Worm (Caenorhabditis elegans) whole organism, L3 larva: Measurements from ENCODE around the gene F10D7.4.

Source experiments
- R02D3.7 ChIP-seq: fragments of 150-350 bp; optimal IDR thresholded peaks from 2 replicates; lab custom pipeline; 2014; ENCODE audit warnings: missing biosample characterization, missing genetic modification characterization
- ZK546.5 ChIP-seq: sonication (generic microtip); optimal IDR thresholded peaks from 2 replicates; lab custom pipeline; 2017; ENCODE audit warnings: missing biosample characterization, missing genetic modification characterization
- aly-2 ChIP-seq: fragments of 150-350 bp; optimal IDR thresholded peaks from 2 replicates; lab custom pipeline; 2014; ENCODE audit warnings: missing biosample characterization, missing genetic modification characterization
- ama-1 ChIP-seq: fragments of 150-350 bp; optimal IDR thresholded peaks from 2 replicates; lab custom pipeline; 2018
- ceh-16 ChIP-seq: sonication (generic microtip); optimal IDR thresholded peaks from 2 replicates; lab custom pipeline; 2017; ENCODE audit warnings: missing biosample characterization, missing genetic modification characterization
- ceh-28 ChIP-seq: fragments of 150-350 bp; optimal IDR thresholded peaks from 2 replicates; lab custom pipeline; 2014; ENCODE audit warnings: missing biosample characterization, missing genetic modification reagents, missing genetic modification characterization
- daf-12 ChIP-seq: fragments of 150-350 bp; optimal IDR thresholded peaks from 2 replicates; lab custom pipeline; 2014; ENCODE audit warnings: missing biosample characterization, missing genetic modification reagents, missing genetic modification characterization
- egl-27 ChIP-seq: sonication (generic microtip); optimal IDR thresholded peaks from 4 replicates; lab custom pipeline; 2017; ENCODE audit warnings: missing biosample characterization, missing genetic modification reagents, missing genetic modification characterization
- egl-5 ChIP-seq: fragments of 150-350 bp; optimal IDR thresholded peaks from 2 replicates; lab custom pipeline; 2017; ENCODE audit warnings: missing biosample characterization, missing genetic modification reagents, missing genetic modification characterization, inconsistent platforms
- elt-1 ChIP-seq: fragments of 150-350 bp; optimal IDR thresholded peaks from 2 replicates; lab custom pipeline; 2014; ENCODE audit warnings: missing biosample characterization, missing genetic modification characterization
- elt-2 ChIP-seq: sonication (generic microtip); optimal IDR thresholded peaks from 2 replicates; lab custom pipeline; 2016; ENCODE audit warnings: missing genetic modification reagents, mild to moderate bottlenecking, missing genetic modification characterization, missing compliant biosample characterization
- elt-3 ChIP-seq, 3 experiments: fragments of 150-350 bp in 1 of 3; sonication (generic microtip) in 2 of 3; optimal IDR thresholded peaks; 2 replicates in 2 of 3; 4 replicates in 1 of 3; lab custom pipeline; 2014 to 2017; ENCODE audit warnings: missing biosample characterization in 3 of 3, missing genetic modification characterization in 3 of 3
- eor-1 ChIP-seq, 2 experiments: fragments of 150-350 bp; optimal IDR thresholded peaks; 2 replicates each; lab custom pipeline; 2014 to 2018; ENCODE audit warnings: missing biosample characterization in 2 of 2, missing genetic modification characterization in 2 of 2
- fkh-10 ChIP-seq: sonication (generic microtip); optimal IDR thresholded peaks from 2 replicates; lab custom pipeline; 2017; ENCODE audit warnings: missing biosample characterization, missing genetic modification reagents, missing genetic modification characterization
- fkh-2 ChIP-seq: fragments of 150-350 bp; optimal IDR thresholded peaks from 2 replicates; lab custom pipeline; 2014; ENCODE audit warnings: missing biosample characterization, missing genetic modification reagents, missing genetic modification characterization
- fos-1 ChIP-seq: fragments of 150-350 bp; optimal IDR thresholded peaks from 2 replicates; lab custom pipeline; 2014; ENCODE audit warnings: missing biosample characterization, missing genetic modification characterization
- jun-1 ChIP-seq: fragments of 150-350 bp; optimal IDR thresholded peaks from 2 replicates; lab custom pipeline; 2014; ENCODE audit warnings: missing biosample characterization, missing genetic modification reagents, missing genetic modification characterization
- lin-15B ChIP-seq: fragments of 150-350 bp; optimal IDR thresholded peaks from 2 replicates; lab custom pipeline; 2014; ENCODE audit warnings: missing biosample characterization, missing genetic modification characterization
- lin-39 ChIP-seq: fragments of 150-350 bp; optimal IDR thresholded peaks from 2 replicates; lab custom pipeline; 2018; ENCODE audit warnings: missing biosample characterization, missing genetic modification reagents, missing genetic modification characterization
- mdl-1 ChIP-seq: fragments of 150-350 bp; optimal IDR thresholded peaks from 2 replicates; lab custom pipeline; 2014; ENCODE audit warnings: missing biosample characterization, missing genetic modification characterization
- mml-1 ChIP-seq: fragments of 150-350 bp; sonication (generic microtip); optimal IDR thresholded peaks from 3 replicates; lab custom pipeline; 2014; ENCODE audit warnings: missing biosample characterization, missing genetic modification characterization
- nfya-1 ChIP-seq: sonication (generic microtip); optimal IDR thresholded peaks from 2 replicates; lab custom pipeline; 2017; ENCODE audit warnings: missing genetic modification characterization, mild to moderate bottlenecking, missing compliant biosample characterization, antibody characterized with exemption, moderate library complexity; ENCODE audit not compliant: insufficient read depth
- nhr-11 ChIP-seq: fragments of 150-350 bp; optimal IDR thresholded peaks from 2 replicates; lab custom pipeline; 2014; ENCODE audit warnings: missing biosample characterization, missing genetic modification characterization
- nhr-23 ChIP-seq: fragments of 150-350 bp; optimal IDR thresholded peaks from 2 replicates; lab custom pipeline; 2014; ENCODE audit warnings: missing biosample characterization, missing genetic modification reagents, missing genetic modification characterization
- nhr-237 ChIP-seq: fragments of 150-350 bp; optimal IDR thresholded peaks from 2 replicates; lab custom pipeline; 2014; ENCODE audit warnings: missing biosample characterization, missing genetic modification characterization
- nhr-25 ChIP-seq: sonication (generic microtip); optimal IDR thresholded peaks from 2 replicates; lab custom pipeline; 2017; ENCODE audit warnings: missing biosample characterization, missing genetic modification characterization
- nhr-28 ChIP-seq: fragments of 150-350 bp; optimal IDR thresholded peaks from 2 replicates; lab custom pipeline; 2014; ENCODE audit warnings: missing biosample characterization, missing genetic modification characterization
- nhr-43 ChIP-seq: sonication (generic microtip); optimal IDR thresholded peaks from 2 replicates; lab custom pipeline; 2016; ENCODE audit warnings: mild to moderate bottlenecking, missing genetic modification characterization, missing compliant biosample characterization; ENCODE audit not compliant: poor library complexity, severe bottlenecking
- nhr-77 ChIP-seq: fragments of 150-350 bp; optimal IDR thresholded peaks from 2 replicates; lab custom pipeline; 2014; ENCODE audit warnings: missing biosample characterization, missing genetic modification characterization
- pqm-1 ChIP-seq: fragments of 150-350 bp; optimal IDR thresholded peaks from 2 replicates; lab custom pipeline; 2017; ENCODE audit warnings: missing biosample characterization, missing genetic modification characterization, inconsistent platforms
- sea-2 ChIP-seq: fragments of 150-350 bp; sonication (generic microtip); optimal IDR thresholded peaks from 4 replicates; lab custom pipeline; 2014; ENCODE audit warnings: missing biosample characterization, missing genetic modification reagents, missing genetic modification characterization
- skn-1 ChIP-seq: fragments of 150-350 bp; optimal IDR thresholded peaks from 2 replicates; lab custom pipeline; 2014; ENCODE audit warnings: missing biosample characterization, missing genetic modification characterization
- snpc-4 ChIP-seq: fragments of 150-350 bp; optimal IDR thresholded peaks from 2 replicates; lab custom pipeline; 2014; ENCODE audit warnings: missing biosample characterization, missing genetic modification characterization
- unc-39 ChIP-seq: sonication (generic microtip); optimal IDR thresholded peaks from 4 replicates; lab custom pipeline; 2017; ENCODE audit warnings: missing biosample characterization, missing genetic modification characterization
- unc-62 ChIP-seq: fragments of 150-350 bp; sonication (generic microtip); optimal IDR thresholded peaks from 4 replicates; lab custom pipeline; 2014; ENCODE audit warnings: missing biosample characterization, missing genetic modification reagents, missing genetic modification characterization
- zag-1 ChIP-seq: fragments of 150-350 bp; optimal IDR thresholded peaks from 2 replicates; lab custom pipeline; 2014; ENCODE audit warnings: missing biosample characterization, missing genetic modification characterization

F10D7.4 gene

DNA sequence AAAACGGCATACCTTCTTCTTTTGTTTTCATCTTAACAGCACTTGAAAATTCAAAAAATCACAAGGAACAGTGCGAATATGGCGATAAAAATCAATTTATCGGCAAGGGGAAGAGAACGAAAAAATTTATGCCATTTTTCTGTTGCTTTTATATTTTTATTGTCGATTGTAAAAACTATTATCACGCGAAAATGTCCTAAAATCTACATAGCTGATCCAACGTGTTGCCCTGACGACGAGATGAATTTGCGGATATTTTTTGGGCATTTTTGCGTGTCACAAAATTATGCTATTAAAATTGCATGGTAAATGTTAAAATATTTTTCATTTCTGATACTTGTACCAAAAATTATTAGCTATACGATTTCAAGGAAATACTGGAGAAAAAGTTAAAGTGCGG is at the start of gene F10D7.4:
F10D7.4 (minus strand) TSS at position 101 of the 400 bp plus-strand sequence.
- TF ChIP-seq fkh-2 (tag; lab: Kevin White, UChicago), result no peak
- no peak for TF ChIP-seq unc-39
- TF ChIP-seq elt-1 (tag; lab: Kevin White, UChicago), result no peak
- no peak for TF ChIP-seq pqm-1
- no peak for TF ChIP-seq mml-1 (tag; lab: Kevin White, UChicago)
- no peak for TF ChIP-seq fos-1
- TF ChIP-seq elt-2 (tag; lab: Kevin White, UChicago), result no peak
- TF ChIP-seq egl-27, result no peak
- TF ChIP-seq jun-1 (tag; lab: Kevin White, UChicago), result no peak

DNA sequence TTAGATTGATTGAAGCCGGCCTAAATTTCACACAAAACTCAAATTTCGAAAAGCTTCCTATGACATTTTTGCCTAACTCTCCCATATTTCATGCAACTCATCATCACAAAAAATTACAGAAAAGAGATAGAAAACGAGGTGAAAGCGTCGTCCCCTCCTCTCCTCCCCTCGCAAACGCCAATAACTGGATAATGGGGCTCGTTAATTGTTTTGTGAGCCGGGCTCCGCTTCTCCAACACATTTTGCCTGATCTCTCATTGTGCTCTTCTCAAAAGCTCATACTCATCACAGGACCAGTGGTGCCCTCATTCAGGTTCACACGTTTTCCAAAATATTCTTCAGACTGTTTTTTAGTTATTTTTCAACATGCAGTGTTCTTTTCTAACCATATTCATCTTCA is 46.9 kb upstream of the F10D7.4 start, which contains the start of gene pbo-6:
pbo-6 (plus strand) TSS at position 240 of the 400 bp plus-strand sequence.
- TF ChIP-seq daf-12 (tag; lab: Kevin White, UChicago), result no peak
- no peak for TF ChIP-seq ama-1 (lab: Kevin White, UChicago)
- TF ChIP-seq mdl-1 (tag; lab: Kevin White, UChicago), result no peak
- TF ChIP-seq egl-5, result peak; percentile 91
- no peak for TF ChIP-seq aly-2 (tag; lab: Kevin White, UChicago)
- no peak for TF ChIP-seq sea-2 (GFP tag; lab: Kevin White, UChicago)

DNA sequence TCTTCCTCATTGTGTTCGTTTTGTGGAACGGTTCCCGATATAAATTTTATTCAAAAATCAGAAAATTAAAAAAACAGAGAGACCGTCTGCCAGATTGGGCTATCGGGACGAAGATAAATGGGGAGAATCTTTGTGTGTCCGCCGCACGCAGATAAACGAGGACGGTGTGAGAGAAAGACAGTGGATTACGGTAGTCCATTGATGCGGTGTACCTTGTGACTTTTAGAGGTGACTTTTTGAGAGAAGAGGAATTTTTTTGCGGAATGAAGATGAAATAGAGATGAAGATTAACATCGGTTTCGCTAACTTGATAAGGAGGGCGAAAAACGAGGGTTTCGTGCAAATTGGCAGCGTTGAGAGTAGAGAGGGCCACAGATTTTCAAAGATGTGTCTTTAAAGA is 45.9 kb upstream of the F10D7.4 start:
- TF ChIP-seq nhr-77 (no peak), lin-15B (tag; lab: Kevin White, UChicago) (no peak), unc-39 (no peak), nhr-25 (tag; lab: Kevin White, UChicago) (peak; percentile 60), unc-62 (GFP tag; lab: Kevin White, UChicago) (peak; percentile 55), nhr-237 (tag; lab: Kevin White, UChicago) (no peak), fkh-10 (GFP tag; lab: Kevin White, UChicago) (no peak), nhr-43 (peak; percentile 52), elt-1 (tag; lab: Kevin White, UChicago) (peak; percentile 94), lin-39 (tag; lab: Kevin White, UChicago) (no peak), ZK546.5 (tag; lab: Kevin White, UChicago) (no peak), elt-3 (tag; optimal IDR thresholded peaks at IDR 0.05; lab: Kevin White, UChicago) (peak in 1 of 3 experiments; percentile 25), nhr-23 (peak; percentile 76), nhr-28 (tag; lab: Kevin White, UChicago) (no peak), nfya-1 (tag; lab: Kevin White, UChicago) (peak; percentile 25), snpc-4 (tag; lab: Kevin White, UChicago) (no peak), zag-1 (no peak), nhr-11 (tag; lab: Kevin White, UChicago) (no peak), egl-5 (no peak), ama-1 (lab: Kevin White, UChicago) (no peak)

DNA sequence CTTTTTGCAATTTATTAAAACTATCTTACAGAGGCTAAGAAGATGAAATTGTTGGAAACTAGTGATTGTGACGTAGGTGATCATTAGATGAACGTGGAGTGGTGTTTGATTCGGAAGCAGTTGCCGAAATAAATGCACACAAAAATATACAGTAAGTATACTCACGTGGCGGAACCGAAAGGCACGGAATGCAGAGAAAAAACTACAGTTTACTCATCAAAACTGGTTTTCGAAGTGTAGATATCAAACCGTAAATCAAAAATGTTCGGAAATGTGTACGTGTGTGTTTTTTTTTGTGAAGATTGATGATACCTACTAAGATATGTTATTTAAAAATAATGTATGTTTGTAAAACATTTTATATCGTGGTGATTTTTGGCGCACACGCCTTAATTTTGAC is 44.8 kb upstream of the F10D7.4 start:
- TF ChIP-seq mml-1 (tag; lab: Kevin White, UChicago), result no peak
- TF ChIP-seq skn-1 (tag; lab: Kevin White, UChicago), result no peak
- TF ChIP-seq nhr-11 (tag; lab: Kevin White, UChicago), result no peak
- no peak for TF ChIP-seq nhr-28 (tag; lab: Kevin White, UChicago)
- TF ChIP-seq ZK546.5 (tag; lab: Kevin White, UChicago), result no peak
- no peak for TF ChIP-seq ceh-16
- TF ChIP-seq elt-2 (tag; lab: Kevin White, UChicago), result no peak
- no peak for TF ChIP-seq elt-1 (tag; lab: Kevin White, UChicago)
- TF ChIP-seq, all 47 proteins: peak for 0

DNA sequence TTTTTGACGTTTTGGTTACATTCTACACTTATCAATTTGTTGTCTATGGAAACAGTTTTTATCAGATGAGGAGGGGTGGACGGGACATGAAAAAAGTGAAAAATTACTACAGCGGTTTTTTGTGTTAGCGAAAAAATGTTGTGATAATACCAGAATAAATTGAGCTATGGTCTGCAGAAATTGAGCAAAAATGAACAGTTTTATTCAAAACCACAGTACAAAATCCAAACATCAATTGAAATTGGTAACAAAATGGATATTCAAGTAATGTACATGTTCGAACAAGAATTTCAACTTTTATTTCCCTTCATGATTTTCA is 42.7 kb upstream of the F10D7.4 start:
- TF ChIP-seq R02D3.7 (tag; lab: Kevin White, UChicago) (no peak), ZK546.5 (tag; lab: Kevin White, UChicago) (no peak), eor-1 (tag; optimal IDR thresholded peaks at IDR 0.05; lab: Kevin White, UChicago) (no peak), nhr-43 (no peak), ceh-28 (tag; lab: Kevin White, UChicago) (no peak), fos-1 (no peak), nhr-237 (tag; lab: Kevin White, UChicago) (no peak)
